Fruit fly (Drosophila melanogaster) whole organism, embryonic: Measurements from ENCODE around the gene CG8149.
A peak's percentile ranks its signal among the peaks of the same experiment; 100 is the strongest.

Source experiments
- Atf-2 ChIP-seq: fragments of 200-800 bp; sonication (Bioruptor generic); optimal IDR thresholded peaks from 2 replicates; lab custom pipeline; 2016; ENCODE audit warnings: missing biosample characterization, missing genetic modification characterization
- B-H2 ChIP-seq: fragments of 200-800 bp; sonication (Bioruptor generic); optimal IDR thresholded peaks from 2 replicates; lab custom pipeline; 2018; ENCODE audit warnings: missing biosample characterization, mild to moderate bottlenecking, missing genetic modification characterization
- BEAF-32 ChIP-seq: fragments of 200-800 bp; sonication (Bioruptor generic); optimal IDR thresholded peaks from 3 replicates; lab custom pipeline; 2017; ENCODE audit warnings: missing biosample characterization, missing genetic modification characterization, mild to moderate bottlenecking, moderate library complexity, missing genetic modification reagents
- CG10274 ChIP-seq: fragments of 200-800 bp; sonication (Bioruptor generic); optimal IDR thresholded peaks from 3 replicates; lab custom pipeline; 2017; ENCODE audit warnings: missing biosample characterization, mild to moderate bottlenecking, missing genetic modification characterization
- CG11247 ChIP-seq: fragments of 200-800 bp; sonication (Bioruptor generic); IDR thresholded peaks from 2 replicates; pipeline ENCODE4 v1.3.6; 2022; ENCODE audit warnings: missing biosample characterization, missing genetic modification characterization
- CG11695 ChIP-seq: fragments of 200-800 bp; sonication (Bioruptor generic); IDR thresholded peaks from 3 replicates; pipeline ENCODE4 v1.3.6; 2022; ENCODE audit warnings: missing biosample characterization, missing genetic modification characterization
- CG14860 ChIP-seq: fragments of 200-800 bp; sonication (Bioruptor generic); IDR thresholded peaks from 3 replicates; pipeline ENCODE4 v1.3.6; 2022; ENCODE audit warnings: missing biosample characterization, missing genetic modification characterization; ENCODE audit not compliant: partially characterized antibody
- CG14965 ChIP-seq: fragments of 200-800 bp; sonication (Bioruptor generic); optimal IDR thresholded peaks from 2 replicates; lab custom pipeline; 2016; ENCODE audit warnings: missing biosample characterization, missing genetic modification characterization, borderline replicate concordance
- CG17359 ChIP-seq: fragments of 200-800 bp; sonication (Bioruptor generic); optimal IDR thresholded peaks from 3 replicates; lab custom pipeline; 2018; ENCODE audit warnings: missing biosample characterization, mild to moderate bottlenecking, missing genetic modification characterization, moderate library complexity
- CG17912 ChIP-seq: fragments of 200-800 bp; sonication (Bioruptor generic); optimal IDR thresholded peaks from 2 replicates; lab custom pipeline; 2018; ENCODE audit warnings: missing biosample characterization, mild to moderate bottlenecking, missing genetic modification characterization
- CG2120 ChIP-seq: fragments of 200-800 bp; sonication (Bioruptor generic); optimal IDR thresholded peaks from 3 replicates; lab custom pipeline; 2016; ENCODE audit warnings: missing biosample characterization, missing genetic modification characterization
- CG2889 ChIP-seq: fragments of 200-800 bp; sonication (Bioruptor generic); IDR thresholded peaks from 3 replicates; pipeline ENCODE4 v1.3.6; 2022; ENCODE audit warnings: missing biosample characterization, missing genetic modification characterization
- CG32532 ChIP-seq: fragments of 200-800 bp; sonication (Bioruptor generic); IDR thresholded peaks from 2 replicates; pipeline ENCODE4 v1.3.6; 2022; ENCODE audit warnings: missing biosample characterization, missing genetic modification characterization
- CG3726 ChIP-seq: fragments of 200-800 bp; sonication (Bioruptor generic); IDR thresholded peaks from 3 replicates; pipeline ENCODE4, ENCODE4 v1.3.6; 2022; ENCODE audit warnings: missing biosample characterization, missing genetic modification characterization
- CG4360 ChIP-seq: fragments of 200-800 bp; sonication (Bioruptor generic); IDR thresholded peaks from 2 replicates; pipeline ENCODE4 v1.3.6; 2022; ENCODE audit warnings: missing biosample characterization, missing genetic modification characterization
- CG4617 ChIP-seq: fragments of 200-800 bp; sonication (Bioruptor generic); optimal IDR thresholded peaks from 3 replicates; lab custom pipeline; 2016; ENCODE audit warnings: missing biosample characterization, missing genetic modification characterization, borderline replicate concordance
- CG8290 ChIP-seq, 3 experiments: fragments of 200-800 bp; sonication (Bioruptor generic); optimal IDR thresholded peaks; 2 replicates each; lab custom pipeline; 2016 to 2019; ENCODE audit warnings: missing biosample characterization in 3 of 3, missing genetic modification characterization in 3 of 3, mild to moderate bottlenecking in 2 of 3, moderate library complexity in 1 of 3
- CTCF ChIP-seq: fragments of 200-800 bp; sonication (Bioruptor generic); optimal IDR thresholded peaks from 2 replicates; lab custom pipeline; 2017; ENCODE audit warnings: missing biosample characterization, mild to moderate bottlenecking, missing genetic modification characterization, moderate library complexity
- Camta ChIP-seq: fragments of 200-800 bp; sonication (Bioruptor generic); optimal IDR thresholded peaks from 2 replicates; lab custom pipeline; 2016; ENCODE audit warnings: missing biosample characterization, missing genetic modification characterization
- Chrac-16 ChIP-seq: fragments of 200-800 bp; sonication (Bioruptor generic); optimal IDR thresholded peaks from 3 replicates; lab custom pipeline; 2016; ENCODE audit warnings: missing biosample characterization, missing genetic modification characterization
- Dad ChIP-seq: fragments of 200-800 bp; sonication (Bioruptor generic); optimal IDR thresholded peaks from 3 replicates; lab custom pipeline; 2016; ENCODE audit warnings: missing biosample characterization, missing genetic modification characterization
- Doc3 ChIP-seq: fragments of 200-800 bp; sonication (Bioruptor generic); IDR thresholded peaks from 3 replicates; pipeline ENCODE4 v1.3.6; 2022; ENCODE audit warnings: missing biosample characterization, missing genetic modification characterization; ENCODE audit not compliant: partially characterized antibody
- HLHmδ ChIP-seq: fragments of 200-800 bp; sonication (Bioruptor generic); optimal IDR thresholded peaks from 2 replicates; lab custom pipeline; 2018; ENCODE audit warnings: missing biosample characterization, mild to moderate bottlenecking, missing genetic modification characterization, moderate library complexity
- HmgZ ChIP-seq: fragments of 200-800 bp; sonication (Bioruptor generic); optimal IDR thresholded peaks from 2 replicates; lab custom pipeline; 2018; ENCODE audit warnings: missing biosample characterization, mild to moderate bottlenecking, missing genetic modification characterization
- Hr78 ChIP-seq, 2 experiments: fragments of 200-800 bp in 1 of 2; fragments of >200 bp in 1 of 2; sonication (Bioruptor generic) in 1 of 2; optimal IDR thresholded peaks; 2 replicates each; lab custom pipeline; 2017 to 2019; ENCODE audit warnings: missing biosample characterization in 2 of 2, missing genetic modification characterization in 2 of 2, mild to moderate bottlenecking in 1 of 2, moderate library complexity in 1 of 2
- Rx ChIP-seq: fragments of 200-800 bp; sonication (Bioruptor generic); IDR thresholded peaks from 2 replicates; pipeline ENCODE4 v1.3.6; 2022; ENCODE audit warnings: missing biosample characterization, missing genetic modification characterization
- ato ChIP-seq: fragments of 200-800 bp; sonication (Bioruptor generic); IDR thresholded peaks from 2 replicates; pipeline ENCODE4 v1.3.6; 2022; ENCODE audit warnings: missing biosample characterization, missing genetic modification characterization; ENCODE audit not compliant: partially characterized antibody
- cato ChIP-seq: fragments of 200-800 bp; sonication (Bioruptor generic); optimal IDR thresholded peaks from 2 replicates; lab custom pipeline; 2016; ENCODE audit warnings: missing biosample characterization, missing genetic modification characterization, borderline replicate concordance
- crp ChIP-seq, 2 experiments: fragments of 200-800 bp; sonication (Bioruptor generic); optimal IDR thresholded peaks; 2 replicates in 1 of 2; 3 replicates in 1 of 2; lab custom pipeline; 2017; ENCODE audit warnings: missing biosample characterization in 2 of 2, missing genetic modification characterization in 2 of 2, mild to moderate bottlenecking in 1 of 2, moderate library complexity in 1 of 2
- danr ChIP-seq: fragments of 200-800 bp; sonication (Bioruptor generic); IDR thresholded peaks from 2 replicates; pipeline ENCODE4 v1.3.6; 2022; ENCODE audit warnings: missing biosample characterization, missing genetic modification characterization
- fd102C ChIP-seq: fragments of 200-800 bp; sonication (Bioruptor generic); optimal IDR thresholded peaks from 2 replicates; lab custom pipeline; 2018; ENCODE audit warnings: missing biosample characterization, mild to moderate bottlenecking, missing genetic modification characterization, moderate library complexity
- fd64A ChIP-seq: fragments of 200-800 bp; sonication (Bioruptor generic); optimal IDR thresholded peaks from 3 replicates; lab custom pipeline; 2018; ENCODE audit warnings: missing biosample characterization, mild to moderate bottlenecking, missing genetic modification characterization
- inv ChIP-seq: fragments of 200-800 bp; sonication (Bioruptor generic); IDR thresholded peaks from 2 replicates; pipeline ENCODE4 v1.3.6; 2022; ENCODE audit warnings: missing biosample characterization, missing genetic modification characterization; ENCODE audit not compliant: partially characterized antibody
- maf-S ChIP-seq: fragments of 200-800 bp; sonication (Bioruptor generic); optimal IDR thresholded peaks from 2 replicates; lab custom pipeline; 2016; ENCODE audit warnings: missing biosample characterization, missing genetic modification characterization
- mld ChIP-seq: fragments of 200-800 bp; sonication (Bioruptor generic); IDR thresholded peaks from 3 replicates; pipeline ENCODE4 v1.3.6; 2022; ENCODE audit warnings: missing biosample characterization, missing genetic modification characterization; ENCODE audit not compliant: partially characterized antibody
- nmo ChIP-seq: fragments of 200-800 bp; sonication (Bioruptor generic); optimal IDR thresholded peaks from 2 replicates; lab custom pipeline; 2018; ENCODE audit warnings: missing biosample characterization, mild to moderate bottlenecking, missing genetic modification characterization, moderate library complexity
- phol ChIP-seq: fragments of 200-800 bp; sonication (Bioruptor generic); optimal IDR thresholded peaks from 3 replicates; lab custom pipeline; 2018; ENCODE audit warnings: missing biosample characterization, mild to moderate bottlenecking, missing genetic modification characterization, moderate library complexity
- pita ChIP-seq: fragments of 200-800 bp; sonication (Bioruptor generic); optimal IDR thresholded peaks from 2 replicates; lab custom pipeline; 2017; ENCODE audit warnings: missing biosample characterization, mild to moderate bottlenecking, missing genetic modification characterization
- sens-2 ChIP-seq: fragments of 200-800 bp; sonication (Bioruptor generic); IDR thresholded peaks from 2 replicates; pipeline ENCODE4 v1.3.6; 2022; ENCODE audit warnings: missing biosample characterization, missing genetic modification characterization
- slp2 ChIP-seq: fragments of 200-800 bp; sonication (Bioruptor generic); optimal IDR thresholded peaks from 2 replicates; lab custom pipeline; 2016; ENCODE audit warnings: missing biosample characterization, missing genetic modification characterization
- so ChIP-seq: fragments of 200-800 bp; sonication (Bioruptor generic); IDR thresholded peaks from 3 replicates; pipeline ENCODE4 v1.3.6; 2022; ENCODE audit warnings: missing biosample characterization, missing genetic modification characterization
- sob ChIP-seq: fragments of 200-800 bp; sonication (Bioruptor generic); IDR thresholded peaks from 2 replicates; pipeline ENCODE4 v1.3.6; 2022; ENCODE audit warnings: missing biosample characterization, missing genetic modification characterization
- stwl ChIP-seq: fragments of 200-800 bp; sonication (Bioruptor generic); optimal IDR thresholded peaks from 3 replicates; lab custom pipeline; 2018; ENCODE audit warnings: missing biosample characterization, mild to moderate bottlenecking, missing genetic modification characterization, moderate library complexity
- ttk ChIP-seq: fragments of 200-800 bp; sonication (Bioruptor generic); IDR thresholded peaks from 2 replicates; pipeline ENCODE4 v2.1.2; 2022; ENCODE audit warnings: missing biosample characterization, missing genetic modification characterization
- unpg ChIP-seq: fragments of 200-800 bp; sonication (Bioruptor generic); optimal IDR thresholded peaks from 3 replicates; lab custom pipeline; 2018; ENCODE audit warnings: missing biosample characterization, mild to moderate bottlenecking, missing genetic modification characterization, moderate library complexity
- zen2 ChIP-seq: fragments of 200-800 bp; sonication (Bioruptor generic); IDR thresholded peaks from 3 replicates; pipeline ENCODE4 v1.3.6; 2022; ENCODE audit warnings: missing biosample characterization, missing genetic modification characterization; ENCODE audit not compliant: partially characterized antibody
- zfh1 ChIP-seq: fragments of 200-800 bp; sonication (Bioruptor generic); IDR thresholded peaks from 3 replicates; pipeline ENCODE4 v1.3.6; 2022; ENCODE audit warnings: missing biosample characterization, missing genetic modification characterization

Gene CG8149

dm6 chr3R:9527907-9528842 lies 23.7 kb downstream of the CG8149 start (continued):
- peak; percentile 77 for TF ChIP-seq nmo (GFP tag; lab: Kevin White, UChicago)
- peak; percentile 77 for TF ChIP-seq Camta
- no peak for TF ChIP-seq ato (GFP tag; lab: Robert Waterston, UW)
- peak; percentile 91 for TF ChIP-seq zfh1 (GFP tag; lab: Robert Waterston, UW)
- peak; percentile 26 for TF ChIP-seq fd64A (GFP tag; lab: Kevin White, UChicago)
- TF ChIP-seq ttk (GFP tag; lab: Robert Waterston, UW) = peak; percentile 82
- TF ChIP-seq B-H2 (GFP tag; lab: Kevin White, UChicago) = peak; percentile 53
- TF ChIP-seq sob (GFP tag; lab: Robert Waterston, UW) = peak; percentile 95
- TF ChIP-seq Doc3 (GFP tag; lab: Robert Waterston, UW) = no peak
- TF ChIP-seq stwl (tag; lab: Kevin White, UChicago) = no peak
- peak; percentile 35; the same call in 1 of the 2 replicates for TF ChIP-seq inv (GFP tag; lab: Robert Waterston, UW)
- peak; percentile 90 for TF ChIP-seq Dad (GFP tag; lab: Kevin White, UChicago)
- TF ChIP-seq CG17912 (GFP tag; lab: Kevin White, UChicago) = no peak
- peak; percentile 81 for TF ChIP-seq Rx (GFP tag; lab: Robert Waterston, UW)
- TF ChIP-seq unpg = peak; percentile 92
- TF ChIP-seq maf-S (GFP tag; lab: Kevin White, UChicago) = peak; percentile 85
- TF ChIP-seq cato = no peak
- peak; percentile 12; the same call in 1 of the 2 replicates for TF ChIP-seq CG4360 (GFP tag; lab: Robert Waterston, UW)
- TF ChIP-seq Atf-2 (GFP tag; lab: Kevin White, UChicago) = peak; percentile 77
- peak; percentile 72 for TF ChIP-seq sens-2 (GFP tag; lab: Robert Waterston, UW)
- TF ChIP-seq pita = no peak
- peak; percentile 87; the same call in 2 of the 3 replicates for TF ChIP-seq so (GFP tag; lab: Robert Waterston, UW)
- no peak for TF ChIP-seq BEAF-32
- TF ChIP-seq phol = peak; percentile 75
- TF ChIP-seq crp (GFP tag; optimal IDR thresholded peaks at IDR 0.05; lab: Kevin White, UChicago) = peak in 1 of 2 experiments; percentile 33
- TF ChIP-seq CG11695 = peak; percentile 94
- no peak for TF ChIP-seq CG8290 (GFP tag; optimal IDR thresholded peaks at IDR 0.05; lab: Kevin White, UChicago)
- TF ChIP-seq CG8290 (tag; optimal IDR thresholded peaks at IDR 0.05; lab: Kevin White, UChicago) = peak in 1 of 2 experiments; percentile 94
- TF ChIP-seq danr (GFP tag; lab: Robert Waterston, UW) = peak; percentile 78
- peak; percentile 91 for TF ChIP-seq CG2120 (GFP tag; lab: Kevin White, UChicago)
- TF ChIP-seq CG11247 (GFP tag; lab: Robert Waterston, UW) = peak; percentile 93
- TF ChIP-seq zen2 (GFP tag; lab: Robert Waterston, UW) = no peak
- TF ChIP-seq CG10274 (GFP tag; lab: Kevin White, UChicago) = peak; percentile 79
- no peak for TF ChIP-seq HLHmδ (GFP tag; lab: Kevin White, UChicago)
- TF ChIP-seq CG4617 (GFP tag; lab: Kevin White, UChicago) = no peak
- TF ChIP-seq CG2889 (GFP tag; lab: Robert Waterston, UW) = peak; percentile 75; the same call in 1 of the 3 replicates
- TF ChIP-seq mld (GFP tag; lab: Robert Waterston, UW) = no peak
- no peak for TF ChIP-seq CG14860 (GFP tag; lab: Robert Waterston, UW)
- peak; percentile 90 for TF ChIP-seq HmgZ
- TF ChIP-seq CG14965 (GFP tag; lab: Kevin White, UChicago) = peak; percentile 26
- no peak for TF ChIP-seq fd102C (GFP tag; lab: Kevin White, UChicago)
- peak; percentile 74 for TF ChIP-seq slp2 (GFP tag; lab: Kevin White, UChicago)
- peak; percentile 86 for TF ChIP-seq CG3726
- peak; percentile 86 for TF ChIP-seq CG17359
- TF ChIP-seq Hr78 (GFP tag; optimal IDR thresholded peaks at IDR 0.05; lab: Kevin White, UChicago) = peak in 1 of 2 experiments; percentile 18
- TF ChIP-seq CTCF = no peak
- peak; percentile 98 for TF ChIP-seq CG32532 (GFP tag; lab: Robert Waterston, UW)
- TF ChIP-seq Chrac-16 = peak; percentile 72
